Worm (Caenorhabditis elegans) whole organism, L3 larva: Measurements from ENCODE around the gene Y40C5A.4.
A peak's percentile ranks its signal among the peaks of the same experiment; 100 is the strongest.

Source experiments
- R02D3.7 ChIP-seq: fragments of 150-350 bp; optimal IDR thresholded peaks from 2 replicates; lab custom pipeline; 2014; ENCODE audit warnings: missing biosample characterization, missing genetic modification characterization
- ZK546.5 ChIP-seq: sonication (generic microtip); optimal IDR thresholded peaks from 2 replicates; lab custom pipeline; 2017; ENCODE audit warnings: missing biosample characterization, missing genetic modification characterization
- aly-2 ChIP-seq: fragments of 150-350 bp; optimal IDR thresholded peaks from 2 replicates; lab custom pipeline; 2014; ENCODE audit warnings: missing biosample characterization, missing genetic modification characterization
- ama-1 ChIP-seq: fragments of 150-350 bp; optimal IDR thresholded peaks from 2 replicates; lab custom pipeline; 2018
- ceh-28 ChIP-seq: fragments of 150-350 bp; optimal IDR thresholded peaks from 2 replicates; lab custom pipeline; 2014; ENCODE audit warnings: missing biosample characterization, missing genetic modification reagents, missing genetic modification characterization
- ceh-9 ChIP-seq: sonication (generic microtip); optimal IDR thresholded peaks from 2 replicates; lab custom pipeline; 2018; ENCODE audit warnings: missing biosample characterization, missing genetic modification characterization
- egl-27 ChIP-seq: sonication (generic microtip); optimal IDR thresholded peaks from 4 replicates; lab custom pipeline; 2017; ENCODE audit warnings: missing biosample characterization, missing genetic modification reagents, missing genetic modification characterization
- egl-5 ChIP-seq: fragments of 150-350 bp; optimal IDR thresholded peaks from 2 replicates; lab custom pipeline; 2017; ENCODE audit warnings: missing biosample characterization, missing genetic modification reagents, missing genetic modification characterization, inconsistent platforms
- elt-1 ChIP-seq: fragments of 150-350 bp; optimal IDR thresholded peaks from 2 replicates; lab custom pipeline; 2014; ENCODE audit warnings: missing biosample characterization, missing genetic modification characterization
- elt-2 ChIP-seq: sonication (generic microtip); optimal IDR thresholded peaks from 2 replicates; lab custom pipeline; 2016; ENCODE audit warnings: missing genetic modification reagents, mild to moderate bottlenecking, missing genetic modification characterization, missing compliant biosample characterization
- elt-3 ChIP-seq, 3 experiments: fragments of 150-350 bp in 1 of 3; sonication (generic microtip) in 2 of 3; optimal IDR thresholded peaks; 2 replicates in 2 of 3; 4 replicates in 1 of 3; lab custom pipeline; 2014 to 2017; ENCODE audit warnings: missing biosample characterization in 3 of 3, missing genetic modification characterization in 3 of 3
- eor-1 ChIP-seq, 2 experiments: fragments of 150-350 bp; optimal IDR thresholded peaks; 2 replicates each; lab custom pipeline; 2014 to 2018; ENCODE audit warnings: missing biosample characterization in 2 of 2, missing genetic modification characterization in 2 of 2
- fkh-10 ChIP-seq: sonication (generic microtip); optimal IDR thresholded peaks from 2 replicates; lab custom pipeline; 2017; ENCODE audit warnings: missing biosample characterization, missing genetic modification reagents, missing genetic modification characterization
- fkh-2 ChIP-seq: fragments of 150-350 bp; optimal IDR thresholded peaks from 2 replicates; lab custom pipeline; 2014; ENCODE audit warnings: missing biosample characterization, missing genetic modification reagents, missing genetic modification characterization
- fos-1 ChIP-seq: fragments of 150-350 bp; optimal IDR thresholded peaks from 2 replicates; lab custom pipeline; 2014; ENCODE audit warnings: missing biosample characterization, missing genetic modification characterization
- hmg-11 ChIP-seq: sonication (generic microtip); optimal IDR thresholded peaks from 2 replicates; lab custom pipeline; 2016; ENCODE audit warnings: missing genetic modification characterization, missing compliant biosample characterization
- jun-1 ChIP-seq: fragments of 150-350 bp; optimal IDR thresholded peaks from 2 replicates; lab custom pipeline; 2014; ENCODE audit warnings: missing biosample characterization, missing genetic modification reagents, missing genetic modification characterization
- lin-15B ChIP-seq: fragments of 150-350 bp; optimal IDR thresholded peaks from 2 replicates; lab custom pipeline; 2014; ENCODE audit warnings: missing biosample characterization, missing genetic modification characterization
- lin-39 ChIP-seq: fragments of 150-350 bp; optimal IDR thresholded peaks from 2 replicates; lab custom pipeline; 2018; ENCODE audit warnings: missing biosample characterization, missing genetic modification reagents, missing genetic modification characterization
- lsy-12 ChIP-seq: sonication (generic microtip); optimal IDR thresholded peaks from 2 replicates; lab custom pipeline; 2016; ENCODE audit warnings: mild to moderate bottlenecking, missing genetic modification characterization, missing compliant biosample characterization
- mdl-1 ChIP-seq: fragments of 150-350 bp; optimal IDR thresholded peaks from 2 replicates; lab custom pipeline; 2014; ENCODE audit warnings: missing biosample characterization, missing genetic modification characterization
- nfya-1 ChIP-seq: sonication (generic microtip); optimal IDR thresholded peaks from 2 replicates; lab custom pipeline; 2017; ENCODE audit warnings: missing genetic modification characterization, mild to moderate bottlenecking, missing compliant biosample characterization, antibody characterized with exemption, moderate library complexity; ENCODE audit not compliant: insufficient read depth
- nhr-11 ChIP-seq: fragments of 150-350 bp; optimal IDR thresholded peaks from 2 replicates; lab custom pipeline; 2014; ENCODE audit warnings: missing biosample characterization, missing genetic modification characterization
- nhr-12 ChIP-seq: fragments of 150-350 bp; optimal IDR thresholded peaks from 2 replicates; lab custom pipeline; 2014; ENCODE audit warnings: missing biosample characterization, missing genetic modification characterization
- nhr-23 ChIP-seq: fragments of 150-350 bp; optimal IDR thresholded peaks from 2 replicates; lab custom pipeline; 2014; ENCODE audit warnings: missing biosample characterization, missing genetic modification reagents, missing genetic modification characterization
- nhr-237 ChIP-seq: fragments of 150-350 bp; optimal IDR thresholded peaks from 2 replicates; lab custom pipeline; 2014; ENCODE audit warnings: missing biosample characterization, missing genetic modification characterization
- nhr-25 ChIP-seq: sonication (generic microtip); optimal IDR thresholded peaks from 2 replicates; lab custom pipeline; 2017; ENCODE audit warnings: missing biosample characterization, missing genetic modification characterization
- nhr-28 ChIP-seq: fragments of 150-350 bp; optimal IDR thresholded peaks from 2 replicates; lab custom pipeline; 2014; ENCODE audit warnings: missing biosample characterization, missing genetic modification characterization
- nhr-43 ChIP-seq: sonication (generic microtip); optimal IDR thresholded peaks from 2 replicates; lab custom pipeline; 2016; ENCODE audit warnings: mild to moderate bottlenecking, missing genetic modification characterization, missing compliant biosample characterization; ENCODE audit not compliant: poor library complexity, severe bottlenecking
- nhr-67 ChIP-seq: fragments of 150-350 bp; optimal IDR thresholded peaks from 2 replicates; lab custom pipeline; 2014; ENCODE audit warnings: missing biosample characterization, missing genetic modification characterization
- nhr-76 ChIP-seq: fragments of 150-350 bp; sonication (generic microtip); optimal IDR thresholded peaks from 5 replicates; lab custom pipeline; 2014; ENCODE audit warnings: missing biosample characterization, missing genetic modification characterization
- nhr-77 ChIP-seq: fragments of 150-350 bp; optimal IDR thresholded peaks from 2 replicates; lab custom pipeline; 2014; ENCODE audit warnings: missing biosample characterization, missing genetic modification characterization
- pha-4 ChIP-seq: fragments of 150-350 bp; optimal IDR thresholded peaks from 2 replicates; lab custom pipeline; 2014; ENCODE audit warnings: missing biosample characterization, missing genetic modification reagents, missing genetic modification characterization
- pqm-1 ChIP-seq: fragments of 150-350 bp; optimal IDR thresholded peaks from 2 replicates; lab custom pipeline; 2017; ENCODE audit warnings: missing biosample characterization, missing genetic modification characterization, inconsistent platforms
- sea-2 ChIP-seq: fragments of 150-350 bp; sonication (generic microtip); optimal IDR thresholded peaks from 4 replicates; lab custom pipeline; 2014; ENCODE audit warnings: missing biosample characterization, missing genetic modification reagents, missing genetic modification characterization
- skn-1 ChIP-seq: fragments of 150-350 bp; optimal IDR thresholded peaks from 2 replicates; lab custom pipeline; 2014; ENCODE audit warnings: missing biosample characterization, missing genetic modification characterization
- snpc-4 ChIP-seq: fragments of 150-350 bp; optimal IDR thresholded peaks from 2 replicates; lab custom pipeline; 2014; ENCODE audit warnings: missing biosample characterization, missing genetic modification characterization
- tbx-2 ChIP-seq: sonication (generic microtip); optimal IDR thresholded peaks from 2 replicates; lab custom pipeline; 2016; ENCODE audit warnings: mild to moderate bottlenecking, missing genetic modification characterization, missing compliant biosample characterization
- unc-39 ChIP-seq: sonication (generic microtip); optimal IDR thresholded peaks from 4 replicates; lab custom pipeline; 2017; ENCODE audit warnings: missing biosample characterization, missing genetic modification characterization
- unc-62 ChIP-seq: fragments of 150-350 bp; sonication (generic microtip); optimal IDR thresholded peaks from 4 replicates; lab custom pipeline; 2014; ENCODE audit warnings: missing biosample characterization, missing genetic modification reagents, missing genetic modification characterization
- zag-1 ChIP-seq: fragments of 150-350 bp; optimal IDR thresholded peaks from 2 replicates; lab custom pipeline; 2014; ENCODE audit warnings: missing biosample characterization, missing genetic modification characterization
- ztf-4 ChIP-seq: fragments of 150-350 bp; optimal IDR thresholded peaks from 2 replicates; lab custom pipeline; 2014; ENCODE audit warnings: missing biosample characterization, missing genetic modification characterization

Gene Y40C5A.4

ce11 chrIV:7318900-7319299 is 46.0 kb downstream of the Y40C5A.4 start:
- TF ChIP-seq lsy-12 (tag; lab: Kevin White, UChicago) (no peak), ZK546.5 (tag; lab: Kevin White, UChicago) (no peak), ztf-4 (no peak), nhr-237 (no peak), snpc-4 (tag; lab: Kevin White, UChicago) (no peak), nhr-76 (tag; lab: Kevin White, UChicago) (no peak), fkh-2 (tag; lab: Kevin White, UChicago) (no peak), egl-5 (peak; percentile 6), nhr-25 (tag; lab: Kevin White, UChicago) (no peak), lin-39 (tag; lab: Kevin White, UChicago) (peak; percentile 50), R02D3.7 (tag; lab: Kevin White, UChicago) (no peak), elt-1 (tag; lab: Kevin White, UChicago) (peak; percentile 73), nfya-1 (tag; lab: Kevin White, UChicago) (no peak), pha-4 (no peak), lin-15B (tag; lab: Kevin White, UChicago) (no peak), egl-27 (tag; lab: Kevin White, UChicago) (no peak), sea-2 (no peak)

ce11 chrIV:7317829-7318529 is 46.9 kb downstream of the Y40C5A.4 start:
- TF ChIP-seq nhr-23 (tag; lab: Kevin White, UChicago) (peak; percentile 42), nhr-25 (tag; lab: Kevin White, UChicago) (peak; percentile 6), ama-1 (lab: Kevin White, UChicago) (no peak), fkh-2 (tag; lab: Kevin White, UChicago) (no peak), pha-4 (peak; percentile 2), hmg-11 (tag; lab: Kevin White, UChicago) (peak; percentile 13), ceh-28 (tag; lab: Kevin White, UChicago) (peak; percentile 7)

DNA sequence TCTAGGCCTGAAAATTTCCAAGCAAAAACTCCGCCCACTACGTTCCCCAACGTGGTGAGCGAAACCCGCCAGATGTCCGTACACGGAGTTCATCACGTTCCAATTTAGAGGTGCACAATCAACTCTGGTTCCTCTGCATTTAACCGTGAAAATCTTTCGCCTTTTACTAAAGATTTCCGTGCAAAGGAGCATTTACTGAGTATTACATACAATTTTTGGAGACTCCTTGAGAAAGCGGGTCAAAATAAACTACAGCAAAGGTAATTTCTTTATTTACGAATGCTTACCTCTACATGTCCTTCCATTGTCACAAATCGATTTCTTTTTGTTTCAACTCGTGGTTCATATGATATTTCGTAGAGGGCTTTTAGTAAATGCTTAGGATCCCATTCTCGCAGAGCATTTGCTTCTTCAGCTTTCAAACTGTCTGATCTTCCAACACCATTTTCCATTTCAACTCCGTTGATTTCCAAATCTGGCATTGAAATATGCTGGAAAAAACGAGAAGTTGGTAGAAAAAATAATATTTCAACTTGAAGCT is 48.2 kb downstream of the Y40C5A.4 start, which contains the start of gene F42C5.9:
F42C5.9 (minus strand) TSS at position 491 of the 541 bp plus-strand sequence.
- TF ChIP-seq skn-1 (no peak), snpc-4 (tag; lab: Kevin White, UChicago) (peak; percentile 95), ztf-4 (no peak), nhr-25 (tag; lab: Kevin White, UChicago) (no peak), ama-1 (lab: Kevin White, UChicago) (peak; percentile 25), pqm-1 (tag; lab: Kevin White, UChicago) (peak; percentile 48)
- TF ChIP-seq, all 47 proteins: peak for 3

DNA sequence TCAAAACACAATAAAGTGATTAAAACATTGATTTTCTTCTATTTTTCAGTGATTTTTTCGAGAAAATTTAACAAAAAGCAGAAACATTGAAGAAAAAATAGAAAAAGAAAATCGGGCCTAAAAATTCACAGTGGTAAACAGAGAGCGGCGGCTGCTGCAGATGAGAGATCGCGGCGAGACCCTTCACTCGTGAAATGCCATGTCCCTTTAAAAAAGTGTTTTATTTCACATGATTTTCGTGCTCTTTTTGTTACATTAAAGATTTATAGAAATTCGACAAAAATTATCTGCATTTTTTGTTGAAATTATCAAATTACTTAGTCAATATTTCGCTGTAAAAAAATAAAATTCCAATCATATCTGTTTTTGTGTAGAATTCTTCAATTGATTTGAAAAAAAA is 50.9 kb downstream of the Y40C5A.4 start:
- TF ChIP-seq mdl-1 (tag; lab: Kevin White, UChicago) = no peak
- TF ChIP-seq skn-1 = peak; percentile 30
- no peak for TF ChIP-seq fkh-10 (GFP tag; lab: Kevin White, UChicago)
- no peak for TF ChIP-seq zag-1 (tag; lab: Kevin White, UChicago)
- TF ChIP-seq pha-4 = peak; percentile 92
- peak; percentile 67 for TF ChIP-seq egl-5
- peak; percentile 85 for TF ChIP-seq hmg-11 (tag; lab: Kevin White, UChicago)
- no peak for TF ChIP-seq elt-3 (tag; optimal IDR thresholded peaks at IDR 0.05; lab: Kevin White, UChicago)
- no peak for TF ChIP-seq nhr-237
- no peak for TF ChIP-seq ZK546.5 (tag; lab: Kevin White, UChicago)
- TF ChIP-seq nhr-77 (tag; lab: Kevin White, UChicago) = no peak
- TF ChIP-seq snpc-4 (tag; lab: Kevin White, UChicago) = peak; percentile 80
- no peak for TF ChIP-seq lsy-12 (tag; lab: Kevin White, UChicago)
- TF ChIP-seq nhr-28 (tag; lab: Kevin White, UChicago) = no peak
- TF ChIP-seq ceh-9 = no peak
- TF ChIP-seq nhr-12 (tag; lab: Kevin White, UChicago) = no peak
- TF ChIP-seq fos-1 (tag; lab: Kevin White, UChicago) = no peak
- TF ChIP-seq unc-39 (tag; lab: Kevin White, UChicago) = no peak
- no peak for TF ChIP-seq ztf-4
- TF ChIP-seq jun-1 (tag; lab: Kevin White, UChicago) = no peak
- peak; percentile 43 for TF ChIP-seq lin-15B (tag; lab: Kevin White, UChicago)
- TF ChIP-seq nhr-23 (tag; lab: Kevin White, UChicago) = peak; percentile 51
- no peak for TF ChIP-seq R02D3.7 (tag; lab: Kevin White, UChicago)
- TF ChIP-seq unc-62 (GFP tag; lab: Kevin White, UChicago) = no peak
- peak; percentile 48 for TF ChIP-seq nhr-25 (tag; lab: Kevin White, UChicago)
- no peak for TF ChIP-seq nhr-76 (tag; lab: Kevin White, UChicago)
- no peak for TF ChIP-seq egl-27 (tag; lab: Kevin White, UChicago)
- no peak for TF ChIP-seq eor-1 (tag; optimal IDR thresholded peaks at IDR 0.05; lab: Kevin White, UChicago)
- no peak for TF ChIP-seq nhr-67 (tag; lab: Kevin White, UChicago)
- TF ChIP-seq ama-1 (lab: Kevin White, UChicago) = peak; percentile 36
- no peak for TF ChIP-seq aly-2 (tag; lab: Kevin White, UChicago)
- TF ChIP-seq nhr-11 = no peak
- TF ChIP-seq elt-1 (tag; lab: Kevin White, UChicago) = no peak
- peak; percentile 12 for TF ChIP-seq ceh-28 (tag; lab: Kevin White, UChicago)
- no peak for TF ChIP-seq tbx-2 (tag; lab: Kevin White, UChicago)
- TF ChIP-seq fkh-2 (tag; lab: Kevin White, UChicago) = no peak
- peak; percentile 25 for TF ChIP-seq nhr-43
- peak; percentile 34 for TF ChIP-seq elt-2
